Worm (Caenorhabditis elegans): ENCODE results near the gene C32B5.15.

DNA sequence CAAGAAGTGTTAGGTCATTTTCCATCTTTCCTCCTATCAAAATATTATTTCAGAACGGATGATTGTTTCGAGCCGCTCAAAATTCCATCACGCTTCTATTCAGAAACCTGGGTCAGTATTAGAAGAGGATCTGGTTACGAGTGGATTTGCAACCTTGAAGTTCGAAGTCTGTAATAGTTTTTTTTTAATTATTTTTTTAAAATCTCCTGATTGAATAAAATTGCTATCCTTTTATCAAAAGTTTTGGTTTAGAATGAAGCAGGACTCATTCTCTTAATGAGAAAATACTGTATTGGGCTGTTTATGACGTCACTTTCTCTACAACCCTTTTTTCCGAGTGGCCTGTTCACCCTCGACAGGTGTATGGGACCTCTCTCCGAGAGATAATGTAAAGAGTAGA, 15.7 kb upstream of the C32B5.15 start, which contains the start of gene fbxc-39:
- TF ChIP-seq dao-5 (tag; optimal IDR thresholded peaks at IDR 0.05) (no peak), him-1 (tag; optimal IDR thresholded peaks at IDR 0.05) (no peak), W03F9.2 (tag; optimal IDR thresholded peaks at IDR 0.05) (no peak)

All from whole organism, L4/young adult.